Worm (Caenorhabditis elegans) whole organism, early embryonic: ENCODE results near the gene C51E3.6.

Experiments used
- F13C5.2 ChIP-seq: sonication (generic microtip); optimal IDR thresholded peaks from 2 replicates; lab custom pipeline; 2017; ENCODE audit warnings: mild to moderate bottlenecking, missing genetic modification characterization, inconsistent platforms, missing compliant biosample characterization
- aly-1 ChIP-seq: sonication (generic microtip); optimal IDR thresholded peaks from 2 replicates; lab custom pipeline; 2016; ENCODE audit warnings: missing genetic modification characterization, missing compliant biosample characterization
- ama-1 ChIP-seq: fragments of 150-350 bp; optimal IDR thresholded peaks from 2 replicates; lab custom pipeline; 2014
- ceh-36 ChIP-seq: sonication (generic microtip); optimal IDR thresholded peaks from 2 replicates; lab custom pipeline; 2016; ENCODE audit warnings: missing genetic modification characterization, inconsistent platforms, missing compliant biosample characterization
- ets-7 ChIP-seq: sonication (generic microtip); optimal IDR thresholded peaks from 2 replicates; lab custom pipeline; 2016; ENCODE audit warnings: missing genotype, missing genetic modification characterization, missing compliant biosample characterization
- flt-1 ChIP-seq: fragments of 200-800 bp; sonication (Bioruptor generic); IDR thresholded peaks from 2 replicates; pipeline ENCODE4 v1.3.6; 2022; ENCODE audit warnings: missing genetic modification characterization, missing compliant biosample characterization
- hmbx-1 ChIP-seq: sonication (generic microtip); optimal IDR thresholded peaks from 2 replicates; lab custom pipeline; 2016; ENCODE audit warnings: mild to moderate bottlenecking, missing genetic modification characterization, missing compliant biosample characterization
- hmg-4 ChIP-seq: fragments of 200-800 bp; sonication (Bioruptor generic); optimal IDR thresholded peaks from 2 replicates; lab custom pipeline; 2018; ENCODE audit warnings: mild to moderate bottlenecking, missing genetic modification characterization, missing compliant biosample characterization
- scrt-1 ChIP-seq: fragments of 200-800 bp; sonication (Bioruptor generic); IDR thresholded peaks from 2 replicates; pipeline ENCODE4 v1.3.6; 2022; ENCODE audit warnings: missing genetic modification characterization, missing compliant biosample characterization
- sea-1 ChIP-seq: fragments of 200-800 bp; sonication (Bioruptor generic); conservative IDR thresholded peaks from 2 replicates; pipeline ENCODE4 v1.3.6; 2022; ENCODE audit warnings: missing genetic modification characterization, missing compliant biosample characterization
- tbx-11 ChIP-seq: fragments of 200-800 bp; sonication (Bioruptor generic); IDR thresholded peaks from 2 replicates; pipeline ENCODE4 v1.3.6; 2022; ENCODE audit warnings: missing genetic modification characterization, missing compliant biosample characterization
- tra-4 ChIP-seq: sonication (generic microtip); optimal IDR thresholded peaks from 2 replicates; lab custom pipeline; 2017; ENCODE audit warnings: missing genetic modification characterization, missing compliant biosample characterization

DNA sequence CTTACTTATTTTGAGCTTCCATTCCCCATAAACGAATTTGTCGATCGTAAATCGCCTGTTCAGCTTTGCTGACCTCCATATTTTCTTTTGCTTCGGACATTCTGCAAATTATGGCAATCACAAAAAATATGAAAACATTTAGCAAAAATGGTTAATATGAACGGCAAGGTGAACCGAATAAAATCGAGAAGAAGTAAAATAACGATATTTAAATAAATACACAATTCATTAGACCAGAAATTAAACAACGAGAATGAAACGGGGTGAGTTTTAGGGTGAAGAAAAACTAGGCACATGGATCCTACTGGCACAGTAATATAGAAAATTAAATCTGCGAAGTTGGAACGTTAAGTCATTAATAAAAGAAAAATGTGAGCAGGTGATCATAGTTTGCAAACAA is 36.1 kb downstream of the C51E3.6 start, which contains the start of gene aos-1:
- no peak for TF ChIP-seq ama-1 (lab: Kevin White, UChicago)
- TF ChIP-seq flt-1 (GFP tag; lab: Robert Waterston, UW) = no peak
- no peak for TF ChIP-seq hmg-4 (GFP tag; lab: Kevin White, UChicago)
- TF ChIP-seq scrt-1 (GFP tag; lab: Robert Waterston, UW) = no peak
- TF ChIP-seq aly-1 (tag; lab: Kevin White, UChicago) = no peak
- no peak for TF ChIP-seq ceh-36 (tag; lab: Kevin White, UChicago)
- no peak for TF ChIP-seq ets-7
- no peak for TF ChIP-seq hmbx-1
- no peak for TF ChIP-seq tra-4
- TF ChIP-seq F13C5.2 (tag; lab: Kevin White, UChicago) = no peak
- no peak for TF ChIP-seq tbx-11 (GFP tag; lab: Robert Waterston, UW)
- no peak for TF ChIP-seq sea-1 (GFP tag; lab: Robert Waterston, UW)
